Fruit fly (Drosophila melanogaster) whole organism, adult: ENCODE results near the gene CG11755.

ENCODE experiments used
- CG11617 ChIP-seq: fragments of 200-800 bp; sonication (Bioruptor generic); optimal IDR thresholded peaks from 2 replicates; lab custom pipeline; 2017; ENCODE audit warnings: mild to moderate bottlenecking, missing biosample characterization, missing genetic modification reagents, missing genetic modification characterization
- CG12768 ChIP-seq: fragments of 200-800 bp; sonication (Bioruptor generic); optimal IDR thresholded peaks from 2 replicates; lab custom pipeline; 2017; ENCODE audit warnings: missing biosample characterization, missing genetic modification characterization, mild to moderate bottlenecking, moderate library complexity, missing genetic modification reagents
- CG14711 ChIP-seq: fragments of 200-800 bp; sonication (Bioruptor generic); optimal IDR thresholded peaks from 2 replicates; lab custom pipeline; 2018; ENCODE audit warnings: missing biosample characterization, mild to moderate bottlenecking, missing genetic modification characterization, moderate library complexity
- CG1620 ChIP-seq: fragments of 200-800 bp; sonication (Bioruptor generic); optimal IDR thresholded peaks from 2 replicates; lab custom pipeline; 2016; ENCODE audit warnings: missing biosample characterization, missing genetic modification characterization
- CG33017 ChIP-seq: fragments of 200-800 bp; sonication (Bioruptor generic); optimal IDR thresholded peaks from 2 replicates; lab custom pipeline; 2018; ENCODE audit warnings: missing biosample characterization, mild to moderate bottlenecking, missing genetic modification characterization, moderate library complexity
- CG5204 ChIP-seq: fragments of 200-800 bp; sonication (Bioruptor generic); optimal IDR thresholded peaks from 2 replicates; lab custom pipeline; 2016; ENCODE audit warnings: missing biosample characterization, missing genetic modification characterization
- CG7045 ChIP-seq: fragments of 200-800 bp; sonication (Bioruptor generic); optimal IDR thresholded peaks from 2 replicates; lab custom pipeline; 2017; ENCODE audit warnings: missing biosample characterization, mild to moderate bottlenecking, missing genetic modification characterization
- CG7101 ChIP-seq: fragments of 200-800 bp; sonication (Bioruptor generic); optimal IDR thresholded peaks from 2 replicates; lab custom pipeline; 2018; ENCODE audit warnings: missing biosample characterization, mild to moderate bottlenecking, missing genetic modification characterization, moderate library complexity
- Clk ChIP-seq: fragments of 200-800 bp; sonication (Bioruptor generic); optimal IDR thresholded peaks from 2 replicates; lab custom pipeline; 2017; ENCODE audit warnings: missing biosample characterization, missing genetic modification characterization
- Crg-1 ChIP-seq: fragments of 200-800 bp; sonication (Bioruptor generic); optimal IDR thresholded peaks from 2 replicates; lab custom pipeline; 2016; ENCODE audit warnings: missing biosample characterization, missing genetic modification characterization
- Hr96 ChIP-seq: fragments of 200-800 bp; sonication (Bioruptor generic); optimal IDR thresholded peaks from 2 replicates; lab custom pipeline; 2016; ENCODE audit warnings: missing biosample characterization, missing genetic modification characterization
- Mnt ChIP-seq: fragments of 200-800 bp; sonication (Bioruptor generic); optimal IDR thresholded peaks from 2 replicates; lab custom pipeline; 2016; ENCODE audit warnings: missing biosample characterization, mild to moderate bottlenecking, missing genetic modification characterization
- bab1 ChIP-seq: fragments of 200-800 bp; sonication (Bioruptor generic); optimal IDR thresholded peaks from 3 replicates; lab custom pipeline; 2019; ENCODE audit warnings: missing biosample characterization, mild to moderate bottlenecking, missing genetic modification characterization, moderate library complexity
- cic ChIP-seq: fragments of 200-800 bp; sonication (Bioruptor generic); optimal IDR thresholded peaks from 2 replicates; lab custom pipeline; 2017; ENCODE audit warnings: missing biosample characterization, mild to moderate bottlenecking, missing genetic modification characterization, moderate library complexity
- cnc ChIP-seq, 2 experiments: fragments of >200 bp; optimal IDR thresholded peaks; 2 replicates each; lab custom pipeline; 2017
- kay ChIP-seq: fragments of 200-800 bp; sonication (Bioruptor generic); peaks from one replicate; lab custom pipeline; 2016; ENCODE audit warnings: missing biosample characterization, missing genetic modification characterization, borderline replicate concordance
- ovo ChIP-seq: fragments of 200-800 bp; sonication (Bioruptor generic); optimal IDR thresholded peaks from 2 replicates; lab custom pipeline; 2016; ENCODE audit warnings: missing biosample characterization, missing genetic modification characterization
- pad ChIP-seq: fragments of 200-800 bp; sonication (Bioruptor generic); optimal IDR thresholded peaks from 3 replicates; lab custom pipeline; 2017; ENCODE audit warnings: missing biosample characterization, missing genetic modification characterization, mild to moderate bottlenecking, moderate library complexity, missing genetic modification reagents
- tj ChIP-seq: fragments of 200-800 bp; sonication (Bioruptor generic); optimal IDR thresholded peaks from 3 replicates; lab custom pipeline; 2017; ENCODE audit warnings: missing biosample characterization, mild to moderate bottlenecking, missing genetic modification characterization, moderate library complexity
- toe ChIP-seq: fragments of 200-800 bp; sonication (Bioruptor generic); optimal IDR thresholded peaks from 2 replicates; lab custom pipeline; 2016; ENCODE audit warnings: missing biosample characterization, missing genetic modification characterization

CG11755 gene

dm6 chr3R:8715851-8716550, 39.3 kb downstream of the CG11755 start, which contains the start of gene TMEM216:
TSS of gene TMEM216 (plus strand) at chr3R:8716243.
- TF ChIP-seq CG33017 (peak; percentile 34), cic (no peak), CG11617 (no peak), Mnt (GFP tag; lab: Kevin White, UChicago) (peak; percentile 95), CG14711 (tag; lab: Kevin White, UChicago) (peak; percentile 85), pad (peak; percentile 63), CG12768 (GFP tag; lab: Kevin White, UChicago) (no peak), tj (GFP tag; lab: Kevin White, UChicago) (no peak), CG5204 (no peak), CG1620 (no peak), CG7045 (GFP tag; lab: Kevin White, UChicago) (no peak), ovo (peak; percentile 97), bab1 (GFP tag; lab: Kevin White, UChicago) (no peak), Crg-1 (no peak), Hr96 (no peak), cnc (optimal IDR thresholded peaks at IDR 0.05; lab: Kevin White, UChicago) (no peak), Clk (no peak), kay (GFP tag; lab: Kevin White, UChicago) (no peak), CG7101 (tag; lab: Kevin White, UChicago) (no peak), toe (no peak)

- no peak for TF ChIP-seq Crg-1
- TF ChIP-seq bab1 (GFP tag; lab: Kevin White, UChicago), result peak; percentile 12
Observed at dm6 chr3R:8716551-8716879, 39.8 kb downstream of the CG11755 start.

dm6 chr3R:8718356-8718755, 41.6 kb downstream of the CG11755 start, which contains the start of gene Cks85A:
TSS of gene Cks85A (minus strand) at chr3R:8718456.
- TF ChIP-seq Hr96 (peak; percentile 25), Clk (no peak), kay (GFP tag; lab: Kevin White, UChicago) (peak; percentile 4), CG5204 (no peak), CG7101 (tag; lab: Kevin White, UChicago) (no peak), ovo (no peak), CG12768 (GFP tag; lab: Kevin White, UChicago) (no peak), CG11617 (no peak), tj (GFP tag; lab: Kevin White, UChicago) (no peak), Mnt (GFP tag; lab: Kevin White, UChicago) (no peak), cic (no peak), toe (peak; percentile 46), bab1 (GFP tag; lab: Kevin White, UChicago) (no peak)

- no peak for TF ChIP-seq toe
- no peak for TF ChIP-seq CG7101 (tag; lab: Kevin White, UChicago)
- TF ChIP-seq kay (GFP tag; lab: Kevin White, UChicago), result no peak
- TF ChIP-seq Mnt (GFP tag; lab: Kevin White, UChicago), result no peak
- no peak for TF ChIP-seq cnc (optimal IDR thresholded peaks at IDR 0.05; lab: Kevin White, UChicago)
- TF ChIP-seq CG5204, result no peak
- TF ChIP-seq Clk, result no peak
- TF ChIP-seq CG33017, result no peak
- no peak for TF ChIP-seq ovo
- no peak for TF ChIP-seq CG7045 (GFP tag; lab: Kevin White, UChicago)
Observed at dm6 chr3R:8718898-8719297, 42.2 kb downstream of the CG11755 start, which contains the start of gene CG11760. TSS of gene CG11760 (plus strand) at chr3R:8719198.

dm6 chr3R:8721071-8721470, 44.4 kb downstream of the CG11755 start, which contains the start of gene CG8136:
TSS of gene CG8136 (plus strand) at chr3R:8721371.
- TF ChIP-seq kay (GFP tag; lab: Kevin White, UChicago) (peak; percentile 47), CG7045 (GFP tag; lab: Kevin White, UChicago) (no peak)

- TF ChIP-seq cic, result no peak
- no peak for TF ChIP-seq CG14711 (tag; lab: Kevin White, UChicago)
- TF ChIP-seq CG7101 (tag; lab: Kevin White, UChicago), result no peak
- no peak for TF ChIP-seq Crg-1
- TF ChIP-seq tj (GFP tag; lab: Kevin White, UChicago), result peak; percentile 58
Observed at dm6 chr3R:8722962-8723548, 46.3 kb downstream of the CG11755 start, which contains the start of gene nom. TSS of gene nom (plus strand) at chr3R:8723174.

- TF ChIP-seq CG1620, result no peak
- no peak for TF ChIP-seq CG11617
- TF ChIP-seq Hr96, result no peak
- TF ChIP-seq kay (GFP tag; lab: Kevin White, UChicago), result peak; percentile 73
Observed at dm6 chr3R:8725179-8725578, 48.5 kb downstream of the CG11755 start, which contains the start of gene ouib. TSS of gene ouib (plus strand) at chr3R:8725479.

dm6 chr3R:8726632-8727031, 49.9 kb downstream of the CG11755 start, which contains the start of gene CG8159:
TSS of gene CG8159 (plus strand) at chr3R:8726854.
- TF ChIP-seq CG7101 (tag; lab: Kevin White, UChicago) (peak; percentile 25), Mnt (GFP tag; lab: Kevin White, UChicago) (peak; percentile 19), cic (no peak)
